Worm (Caenorhabditis elegans): ENCODE data around the gene F55B11.6.
A peak's percentile ranks its signal among the peaks of the same experiment; 100 is the strongest.

Gene F55B11.6

DNA sequence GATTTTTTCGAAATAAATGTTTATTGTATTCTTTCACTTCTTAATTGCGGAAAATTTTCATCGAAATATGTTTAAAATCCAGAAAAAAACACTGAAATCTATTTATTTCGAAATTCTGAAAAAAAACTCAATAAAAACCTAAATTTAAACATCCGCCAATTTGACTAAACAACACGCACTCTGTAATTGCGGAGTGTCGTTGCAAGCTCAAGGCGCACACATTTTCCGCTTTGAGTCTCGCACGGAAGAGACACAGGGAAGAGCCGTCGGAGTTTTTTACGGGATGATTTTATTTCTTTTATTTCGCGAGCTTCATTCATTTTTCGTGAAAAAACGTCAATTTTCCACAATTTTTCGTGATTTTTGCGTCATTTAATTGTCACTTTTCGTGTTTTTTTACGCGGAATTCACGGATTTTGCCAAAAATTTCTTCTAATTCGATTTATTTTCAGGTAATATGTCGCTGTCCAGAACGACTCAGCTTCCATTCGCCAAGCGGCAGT is 47.1 kb upstream of the F55B11.6 start, which contains the start of gene dld-1 (continued):
- TF ChIP-seq athp-1 (tag; optimal IDR thresholded peaks at IDR 0.05) (no peak), cebp-1 (GFP tag; IDR thresholded peaks at IDR 0.05) (peak; percentile 70), cebp-1 (tag; optimal IDR thresholded peaks at IDR 0.05) (peak; percentile 91), ceh-58 (GFP tag; IDR thresholded peaks at IDR 0.05) (no peak), die-1 (tag; optimal IDR thresholded peaks at IDR 0.05) (no peak), pha-4 (tag; optimal IDR thresholded peaks at IDR 0.05) (peak; percentile 53), Y53G8AR.9 (GFP tag; conservative IDR thresholded peaks at IDR 0.05) (peak; percentile 83), tbx-9 (tag; optimal IDR thresholded peaks at IDR 0.05; ENCODE audit: borderline replicate concordance) (no peak), egl-44 (GFP tag; IDR thresholded peaks at IDR 0.05) (no peak), B0035.1 (tag; optimal IDR thresholded peaks at IDR 0.05) (no peak), Y95B8A.8 (GFP tag; IDR thresholded peaks at IDR 0.05) (0 out of 2 replicates have a peak, but pooled peaks have one; percentile 49), C06A6.2 (GFP tag; conservative IDR thresholded peaks at IDR 0.05) (0 out of 2 replicates have a peak, but pooled peaks have one; percentile 34), T26A5.8 (tag; optimal IDR thresholded peaks at IDR 0.05) (no peak), nfya-1 (tag; optimal IDR thresholded peaks at IDR 0.05; ENCODE audit: borderline replicate concordance, insufficient read depth) (no peak), ztf-3 (GFP tag; optimal IDR thresholded peaks at IDR 0.05) (no peak), nhr-27 (tag; optimal IDR thresholded peaks at IDR 0.05) (no peak), zim-3 (tag; optimal IDR thresholded peaks at IDR 0.05) (no peak), hmg-20 (GFP tag; IDR thresholded peaks at IDR 0.05) (no peak), F23B12.7 (tag; optimal IDR thresholded peaks at IDR 0.05; ENCODE audit: insufficient read depth) (peak; percentile 91), lsl-1 (GFP tag; optimal IDR thresholded peaks at IDR 0.05) (peak; percentile 76), Y53F4B.3 (GFP tag; IDR thresholded peaks at IDR 0.05) (no peak), attf-6 (GFP tag; IDR thresholded peaks at IDR 0.05) (peak; percentile 99), unc-62 (GFP tag; optimal IDR thresholded peaks at IDR 0.05) (no peak), dpff-1 (tag; optimal IDR thresholded peaks at IDR 0.05) (no peak), madf-6 (GFP tag; IDR thresholded peaks at IDR 0.05) (peak; percentile 89), ztf-18 (tag; optimal IDR thresholded peaks at IDR 0.05) (peak; percentile 26), rec-8 (tag; optimal IDR thresholded peaks at IDR 0.05) (no peak), let-526 (GFP tag; IDR thresholded peaks at IDR 0.05) (no peak), somi-1 (GFP tag; optimal IDR thresholded peaks at IDR 0.05) (no peak), ztf-6 (GFP tag; IDR thresholded peaks at IDR 0.05) (no peak), pbrm-1 (GFP tag; IDR thresholded peaks at IDR 0.05) (peak; percentile 87), ceh-100 (GFP tag; IDR thresholded peaks at IDR 0.05) (0 out of 2 replicates have a peak, but pooled peaks have one; percentile 17), ama-1 (optimal IDR thresholded peaks at IDR 0.05) (no peak), ama-1 (GFP tag; optimal IDR thresholded peaks at IDR 0.05) (no peak), lag-1 (GFP tag; IDR thresholded peaks at IDR 0.05) (no peak), lin-26 (GFP tag; IDR thresholded peaks at IDR 0.05) (no peak; the same call in none of the 2 replicates), egl-18 (GFP tag; IDR thresholded peaks at IDR 0.05) (no peak), nhr-120 (GFP tag; IDR thresholded peaks at IDR 0.05) (no peak), aptf-3 (GFP tag; IDR thresholded peaks at IDR 0.05) (no peak), snpc-3.4 (tag; optimal IDR thresholded peaks at IDR 0.05) (peak; percentile 75), madf-10 (tag; optimal IDR thresholded peaks at IDR 0.05) (peak; percentile 69), nhr-90 (tag; optimal IDR thresholded peaks at IDR 0.05) (no peak), cebp-2 (GFP tag; IDR thresholded peaks at IDR 0.05) (no peak), attf-5 (GFP tag; optimal IDR thresholded peaks at IDR 0.05) (peak; percentile 85), sptf-2 (GFP tag; optimal IDR thresholded peaks at IDR 0.05) (no peak), ets-4 (GFP tag; optimal IDR thresholded peaks at IDR 0.05) (no peak), mes-4 (tag; optimal IDR thresholded peaks at IDR 0.05) (no peak), repo-1 (tag; optimal IDR thresholded peaks at IDR 0.05) (no peak), lsy-27 (tag; optimal IDR thresholded peaks at IDR 0.05; ENCODE audit: borderline replicate concordance, insufficient read depth) (no peak)
